Worm (Caenorhabditis elegans) whole organism, late embryonic: Measurements from ENCODE around the gene T05H10.1.

Source experiments
- F13H6.1 ChIP-seq: sonication (generic microtip); optimal IDR thresholded peaks from 2 replicates; lab custom pipeline; 2016; ENCODE audit warnings: missing genetic modification characterization, missing compliant biosample characterization
- T23F11.4 ChIP-seq: fragments of 200-800 bp; sonication (Bioruptor generic); optimal IDR thresholded peaks from 2 replicates; lab custom pipeline; 2018; ENCODE audit warnings: mild to moderate bottlenecking, missing genetic modification characterization, missing compliant biosample characterization
- ama-1 ChIP-seq: fragments of 150-350 bp; optimal IDR thresholded peaks from 2 replicates; lab custom pipeline; 2014
- ceh-14 ChIP-seq: sonication (generic microtip); optimal IDR thresholded peaks from 2 replicates; lab custom pipeline; 2016; ENCODE audit warnings: missing genotype, missing genetic modification characterization, missing compliant biosample characterization
- ceh-19 ChIP-seq: fragments of 200-800 bp; sonication (Bioruptor generic); optimal IDR thresholded peaks from 2 replicates; lab custom pipeline; 2018; ENCODE audit warnings: mild to moderate bottlenecking, missing genetic modification characterization, missing compliant biosample characterization
- ceh-2 ChIP-seq: sonication (generic microtip); optimal IDR thresholded peaks from 2 replicates; lab custom pipeline; 2016; ENCODE audit warnings: missing genotype, missing genetic modification characterization, missing compliant biosample characterization
- ceh-24 ChIP-seq: sonication (generic microtip); optimal IDR thresholded peaks from 2 replicates; lab custom pipeline; 2016; ENCODE audit warnings: mild to moderate bottlenecking, missing genetic modification characterization, missing compliant biosample characterization
- ceh-31 ChIP-seq: sonication (generic microtip); optimal IDR thresholded peaks from 2 replicates; lab custom pipeline; 2016; ENCODE audit warnings: missing genetic modification characterization, missing compliant biosample characterization
- ceh-34 ChIP-seq: sonication (generic microtip); optimal IDR thresholded peaks from 2 replicates; lab custom pipeline; 2016; ENCODE audit warnings: mild to moderate bottlenecking, missing genetic modification characterization, missing compliant biosample characterization
- ceh-45 ChIP-seq: fragments of 200-800 bp; sonication (Bioruptor generic); IDR thresholded peaks from 2 replicates; pipeline ENCODE4 v1.3.6; 2022; ENCODE audit warnings: missing genetic modification reagents, missing genetic modification characterization, missing compliant biosample characterization
- ceh-48 ChIP-seq: sonication (generic microtip); optimal IDR thresholded peaks from 2 replicates; lab custom pipeline; 2016; ENCODE audit warnings: missing genetic modification characterization, inconsistent platforms, missing compliant biosample characterization
- ceh-9 ChIP-seq: sonication (generic microtip); optimal IDR thresholded peaks from 2 replicates; lab custom pipeline; 2016; ENCODE audit warnings: mild to moderate bottlenecking, missing genetic modification characterization, inconsistent platforms, missing compliant biosample characterization
- dmd-4 ChIP-seq: sonication (generic microtip); optimal IDR thresholded peaks from 2 replicates; lab custom pipeline; 2016; ENCODE audit warnings: borderline replicate concordance, missing genetic modification characterization, missing compliant biosample characterization
- dve-1 ChIP-seq: sonication (generic microtip); optimal IDR thresholded peaks from 2 replicates; lab custom pipeline; 2017; ENCODE audit warnings: antibody characterized with exemption, mild to moderate bottlenecking, missing genetic modification characterization, missing compliant biosample characterization
- elt-2 ChIP-seq: sonication (generic microtip); optimal IDR thresholded peaks from 2 replicates; lab custom pipeline; 2016; ENCODE audit warnings: missing genetic modification reagents, missing genetic modification characterization, missing compliant biosample characterization
- fax-1 ChIP-seq: sonication (generic microtip); optimal IDR thresholded peaks from 2 replicates; lab custom pipeline; 2016; ENCODE audit warnings: missing genotype, missing genetic modification characterization, missing compliant biosample characterization
- fkh-10 ChIP-seq: fragments of 150-350 bp; optimal IDR thresholded peaks from 2 replicates; lab custom pipeline; 2014; ENCODE audit warnings: missing biosample characterization, missing genetic modification reagents, missing genetic modification characterization
- fkh-6 ChIP-seq: sonication (generic microtip); optimal IDR thresholded peaks from 2 replicates; lab custom pipeline; 2016; ENCODE audit warnings: missing genetic modification characterization, missing compliant biosample characterization
- gmeb-2 ChIP-seq: sonication (generic microtip); optimal IDR thresholded peaks from 2 replicates; lab custom pipeline; 2016; ENCODE audit warnings: missing genetic modification characterization, inconsistent platforms, missing compliant biosample characterization
- hlh-13 ChIP-seq: fragments of 200-800 bp; sonication (Bioruptor generic); optimal IDR thresholded peaks from 2 replicates; lab custom pipeline; 2018; ENCODE audit warnings: mild to moderate bottlenecking, missing genetic modification characterization, missing compliant biosample characterization
- hlh-15 ChIP-seq: sonication (generic microtip); optimal IDR thresholded peaks from 2 replicates; lab custom pipeline; 2016; ENCODE audit warnings: missing genetic modification characterization, missing compliant biosample characterization
- hlh-8 ChIP-seq: sonication (generic microtip); optimal IDR thresholded peaks from 2 replicates; lab custom pipeline; 2016; ENCODE audit warnings: missing genotype, missing genetic modification characterization, missing compliant biosample characterization
- lim-6 ChIP-seq: sonication (generic microtip); optimal IDR thresholded peaks from 2 replicates; lab custom pipeline; 2016; ENCODE audit warnings: missing genetic modification characterization, missing compliant biosample characterization
- lin-11 ChIP-seq: fragments of 200-800 bp; sonication (Bioruptor generic); optimal IDR thresholded peaks from 2 replicates; lab custom pipeline; 2018; ENCODE audit warnings: mild to moderate bottlenecking, missing genetic modification characterization, missing compliant biosample characterization
- madf-2 ChIP-seq: sonication (generic microtip); optimal IDR thresholded peaks from 2 replicates; lab custom pipeline; 2017; ENCODE audit warnings: missing genetic modification characterization, missing compliant biosample characterization
- mec-3 ChIP-seq: sonication (generic microtip); optimal IDR thresholded peaks from 2 replicates; lab custom pipeline; 2016; ENCODE audit warnings: borderline replicate concordance, missing genetic modification characterization, missing compliant biosample characterization
- nfya-1 ChIP-seq: sonication (generic microtip); optimal IDR thresholded peaks from 2 replicates; lab custom pipeline; 2017; ENCODE audit warnings: missing genetic modification characterization, mild to moderate bottlenecking, missing compliant biosample characterization, antibody characterized with exemption, moderate library complexity
- nhr-232 ChIP-seq: sonication (generic microtip); optimal IDR thresholded peaks from 2 replicates; lab custom pipeline; 2016; ENCODE audit warnings: missing genetic modification characterization, missing compliant biosample characterization
- npax-4 ChIP-seq: sonication (generic microtip); optimal IDR thresholded peaks from 2 replicates; lab custom pipeline; 2016; ENCODE audit warnings: missing genetic modification characterization, missing compliant biosample characterization
- pag-3 ChIP-seq: sonication (generic microtip); optimal IDR thresholded peaks from 2 replicates; lab custom pipeline; 2016; ENCODE audit warnings: missing compliant biosample characterization, missing genetic modification characterization, borderline replicate concordance
- pat-9 ChIP-seq: fragments of 200-800 bp; sonication (Bioruptor generic); optimal IDR thresholded peaks from 2 replicates; lab custom pipeline; 2018; ENCODE audit warnings: mild to moderate bottlenecking, missing genetic modification characterization, moderate library complexity, missing compliant biosample characterization
- pax-1 ChIP-seq: fragments of 150-350 bp; optimal IDR thresholded peaks from 2 replicates; lab custom pipeline; 2014; ENCODE audit warnings: missing biosample characterization, missing genetic modification characterization
- pros-1 ChIP-seq: fragments of 150-350 bp; optimal IDR thresholded peaks from 2 replicates; lab custom pipeline; 2014; ENCODE audit warnings: missing biosample characterization, missing genetic modification reagents, missing genetic modification characterization
- ref-2 ChIP-seq: sonication (generic microtip); optimal IDR thresholded peaks from 2 replicates; lab custom pipeline; 2016; ENCODE audit warnings: missing genetic modification characterization, missing compliant biosample characterization
- sox-2 ChIP-seq: fragments of 200-800 bp; sonication (Bioruptor generic); IDR thresholded peaks from 2 replicates; pipeline ENCODE4 v1.3.6; 2022; ENCODE audit warnings: missing genetic modification reagents, missing genetic modification characterization, missing compliant biosample characterization
- tbx-2 ChIP-seq: sonication (generic microtip); optimal IDR thresholded peaks from 2 replicates; lab custom pipeline; 2016; ENCODE audit warnings: missing genetic modification characterization, missing compliant biosample characterization
- ttx-3 ChIP-seq: sonication (generic microtip); optimal IDR thresholded peaks from 2 replicates; lab custom pipeline; 2016; ENCODE audit warnings: missing genetic modification reagents, missing genetic modification characterization, missing compliant biosample characterization
- unc-55 ChIP-seq: sonication (generic microtip); optimal IDR thresholded peaks from 2 replicates; lab custom pipeline; 2017; ENCODE audit warnings: missing biosample characterization, missing genetic modification reagents, missing genetic modification characterization
- unc-86 ChIP-seq: sonication (generic microtip); optimal IDR thresholded peaks from 2 replicates; lab custom pipeline; 2016; ENCODE audit warnings: missing genetic modification characterization, missing compliant biosample characterization
- zip-5 ChIP-seq: sonication (generic microtip); optimal IDR thresholded peaks from 2 replicates; lab custom pipeline; 2016; ENCODE audit warnings: missing genetic modification characterization, missing compliant biosample characterization
- ztf-16 ChIP-seq: sonication (generic microtip); optimal IDR thresholded peaks from 2 replicates; lab custom pipeline; 2017; ENCODE audit warnings: missing genetic modification characterization, missing compliant biosample characterization

The T05H10.1 gene

DNA sequence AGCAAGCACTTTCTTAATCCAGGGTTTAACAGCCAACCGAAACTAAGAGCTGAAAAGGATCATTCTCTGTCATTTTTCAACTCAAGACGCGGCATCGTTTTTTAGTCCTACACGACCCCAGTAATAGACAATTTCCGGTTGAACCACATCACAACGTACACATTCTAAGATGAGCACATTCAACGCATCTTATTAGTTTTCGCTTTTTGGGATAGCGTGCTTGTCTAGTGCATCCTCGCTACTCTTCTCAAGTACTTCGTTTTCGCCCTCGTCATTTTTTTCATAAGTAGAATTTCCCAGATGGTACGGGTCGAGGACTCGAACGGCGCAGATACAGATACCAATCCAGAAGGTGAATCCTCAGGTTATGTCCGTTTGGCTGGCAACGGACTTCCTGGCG is at the start of gene T05H10.1:
Gene T05H10.1 (plus strand): TSS at position 301 of the 400 bp plus-strand sequence.
- no peak for TF ChIP-seq fax-1 (tag; lab: Kevin White, UChicago)

DNA sequence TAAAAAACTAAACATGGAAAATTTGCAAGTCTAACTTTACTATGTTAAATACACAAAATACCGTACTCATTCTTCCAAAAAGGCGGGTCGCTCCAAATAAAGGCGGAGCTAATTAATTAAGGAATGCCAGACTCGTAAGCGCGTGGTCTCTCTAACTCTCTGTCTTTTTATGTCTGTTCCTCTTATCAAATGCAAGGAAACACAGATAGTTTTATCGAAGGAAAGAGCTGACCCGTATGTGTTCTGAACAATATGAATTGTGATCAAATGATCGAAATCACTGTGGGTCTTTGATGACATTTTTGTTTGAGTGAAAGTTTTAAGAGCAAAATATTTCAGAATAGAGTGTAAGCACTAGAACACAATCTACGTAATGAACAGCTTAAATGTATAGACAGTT is 41.0 kb upstream of the T05H10.1 start:
- no peak for TF ChIP-seq ceh-45 (GFP tag; lab: Robert Waterston, UW)
- TF ChIP-seq fax-1 (tag; lab: Kevin White, UChicago), result no peak
- no peak for TF ChIP-seq ceh-48 (tag; lab: Kevin White, UChicago)
- TF ChIP-seq ceh-9 (tag; lab: Kevin White, UChicago), result no peak
- no peak for TF ChIP-seq dmd-4 (tag; lab: Kevin White, UChicago)
- TF ChIP-seq tbx-2 (tag; lab: Kevin White, UChicago), result no peak
- TF ChIP-seq hlh-8, result no peak
- TF ChIP-seq unc-86 (tag; lab: Kevin White, UChicago), result no peak
- no peak for TF ChIP-seq ztf-16 (tag; lab: Kevin White, UChicago)
- TF ChIP-seq, all 69 proteins: peak for 0

DNA sequence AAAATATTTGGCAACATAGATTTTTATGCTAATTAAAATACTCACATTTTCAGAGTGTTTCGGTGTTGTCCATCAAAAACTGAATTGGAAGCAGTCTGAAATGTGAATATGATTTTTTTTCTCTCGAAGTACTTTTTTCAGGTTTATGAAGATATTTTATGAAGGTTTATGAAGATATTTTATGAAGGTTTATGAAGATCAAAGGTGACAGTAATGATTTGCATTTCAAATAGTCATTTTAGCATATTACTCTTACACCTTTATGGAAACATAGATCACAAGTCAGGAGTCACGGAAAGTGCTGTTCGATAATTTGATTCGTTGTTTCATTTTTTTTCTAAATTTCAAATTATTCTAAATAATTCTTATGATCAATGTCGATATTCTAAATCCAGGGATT is 38.2 kb upstream of the T05H10.1 start, which contains the start of gene pgp-11:
Gene pgp-11 (minus strand): TSS at position 101 of the 400 bp plus-strand sequence.
- no peak for TF ChIP-seq sox-2 (GFP tag; lab: Robert Waterston, UW)
- TF ChIP-seq fax-1 (tag; lab: Kevin White, UChicago), result no peak
- TF ChIP-seq T23F11.4 (GFP tag; lab: Kevin White, UChicago), result no peak
- TF ChIP-seq fkh-10 (GFP tag; lab: Kevin White, UChicago), result no peak
- no peak for TF ChIP-seq nfya-1 (tag; lab: Kevin White, UChicago)
- no peak for TF ChIP-seq hlh-15
- TF ChIP-seq tbx-2 (tag; lab: Kevin White, UChicago), result no peak
- no peak for TF ChIP-seq dve-1 (tag; lab: Kevin White, UChicago)
- no peak for TF ChIP-seq ceh-19 (GFP tag; lab: Kevin White, UChicago)
- no peak for TF ChIP-seq lim-6 (tag; lab: Kevin White, UChicago)

DNA sequence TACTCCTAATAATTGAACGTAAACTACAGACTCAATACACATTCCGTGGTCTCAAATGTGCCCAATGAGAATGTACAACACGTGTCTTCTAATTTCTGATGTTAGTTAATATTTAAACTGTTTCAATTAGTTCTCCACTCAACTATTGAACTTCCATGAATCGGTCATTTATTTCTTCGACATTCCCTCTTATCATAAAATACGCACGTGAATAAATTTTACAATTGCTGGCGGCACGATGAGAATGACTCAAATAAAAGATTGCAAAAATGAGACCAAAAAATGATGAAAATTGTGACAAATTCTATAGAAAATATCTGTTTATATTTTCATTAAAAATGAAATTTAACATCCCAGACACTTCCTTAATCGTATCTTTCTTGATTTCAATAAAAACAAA is 37.6 kb upstream of the T05H10.1 start:
- TF ChIP-seq ztf-16 (tag; lab: Kevin White, UChicago) (no peak), elt-2 (tag; lab: Kevin White, UChicago) (no peak)

DNA sequence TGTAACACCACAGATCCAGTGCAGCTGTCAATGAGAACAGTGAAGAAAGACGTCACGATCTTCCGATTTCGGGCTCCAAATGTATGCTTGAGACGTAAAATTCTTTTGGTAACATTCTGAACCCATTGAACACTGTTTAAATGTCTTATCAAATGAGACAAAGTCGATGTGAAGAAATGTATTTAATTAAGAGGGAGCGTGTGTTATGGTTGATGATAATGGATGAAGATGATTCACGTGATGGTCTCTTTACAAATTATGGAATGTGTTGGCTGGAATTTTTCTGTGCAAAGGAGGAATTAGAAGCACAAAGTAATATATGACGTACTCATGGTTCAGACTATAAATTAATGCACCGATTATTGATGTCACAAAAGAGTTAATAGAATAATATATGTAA is 35.4 kb upstream of the T05H10.1 start:
- TF ChIP-seq dmd-4 (tag; lab: Kevin White, UChicago) (no peak), hlh-8 (no peak), pat-9 (tag; lab: Kevin White, UChicago) (no peak), nhr-232 (tag; lab: Kevin White, UChicago) (no peak), madf-2 (tag; lab: Kevin White, UChicago) (no peak), ama-1 (lab: Kevin White, UChicago) (no peak), mec-3 (tag; lab: Kevin White, UChicago) (no peak), ceh-19 (GFP tag; lab: Kevin White, UChicago) (no peak), lim-6 (tag; lab: Kevin White, UChicago) (no peak), dve-1 (tag; lab: Kevin White, UChicago) (no peak), gmeb-2 (tag; lab: Kevin White, UChicago) (no peak), unc-55 (GFP tag; lab: Kevin White, UChicago) (no peak), fkh-6 (no peak), F13H6.1 (tag; lab: Kevin White, UChicago) (no peak), ceh-24 (tag; lab: Kevin White, UChicago) (no peak), ceh-31 (tag; lab: Kevin White, UChicago) (no peak), ceh-2 (tag; lab: Kevin White, UChicago) (no peak)

DNA sequence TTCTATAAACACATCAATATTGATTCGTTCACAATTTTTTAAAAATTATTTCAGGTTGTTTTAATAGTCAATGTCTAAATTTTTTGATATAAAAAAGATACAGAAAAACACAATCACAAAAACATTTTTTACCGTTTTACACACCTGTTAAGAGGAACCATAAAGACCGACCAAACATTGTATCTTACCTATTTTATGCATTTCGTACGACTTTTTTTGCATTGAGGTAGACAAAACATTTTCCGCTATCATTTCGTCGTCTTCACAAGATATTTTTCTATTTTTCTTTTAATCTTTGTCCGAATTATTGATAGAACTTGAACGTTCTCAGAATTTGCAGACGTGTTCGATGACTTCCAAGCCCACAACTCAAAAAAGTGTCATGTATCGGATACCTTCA is 34.1 kb upstream of the T05H10.1 start, which contains the start of gene glna-2:
Gene glna-2 (plus strand): TSS at position 301 of the 400 bp plus-strand sequence.
- TF ChIP-seq ceh-2 (tag; lab: Kevin White, UChicago) (no peak), T23F11.4 (GFP tag; lab: Kevin White, UChicago) (no peak), ref-2 (tag; lab: Kevin White, UChicago) (no peak), ttx-3 (no peak), ceh-14 (no peak), unc-86 (tag; lab: Kevin White, UChicago) (no peak), pag-3 (tag; lab: Kevin White, UChicago) (no peak), npax-4 (tag; lab: Kevin White, UChicago) (no peak), nhr-232 (tag; lab: Kevin White, UChicago) (no peak), pax-1 (tag; lab: Kevin White, UChicago) (no peak), F13H6.1 (tag; lab: Kevin White, UChicago) (no peak), lim-6 (tag; lab: Kevin White, UChicago) (no peak), hlh-13 (GFP tag; lab: Kevin White, UChicago) (no peak), ceh-31 (tag; lab: Kevin White, UChicago) (no peak), pros-1 (tag; lab: Kevin White, UChicago) (no peak), ceh-34 (tag; lab: Kevin White, UChicago) (no peak), lin-11 (tag; lab: Kevin White, UChicago) (no peak), zip-5 (no peak)
- TF ChIP-seq, all 69 proteins: peak for 0
